Worm (Caenorhabditis elegans) whole organism, midembryonic: ENCODE measurements around the gene K06H6.5.

Experiments
- T22C8.4 ChIP-seq: fragments of 200-800 bp; sonication (Bioruptor generic); IDR thresholded peaks from 2 replicates; pipeline ENCODE4 v1.3.6; 2022; ENCODE audit warnings: missing genetic modification characterization, missing compliant biosample characterization
- cog-1 ChIP-seq: sonication (generic microtip); optimal IDR thresholded peaks from 2 replicates; lab custom pipeline; 2016; ENCODE audit warnings: missing genetic modification characterization, missing compliant biosample characterization
- flt-1 ChIP-seq: fragments of 200-800 bp; sonication (Bioruptor generic); IDR thresholded peaks from 2 replicates; pipeline ENCODE4 v1.3.6; 2022; ENCODE audit warnings: missing genetic modification characterization, missing compliant biosample characterization
- klf-2 ChIP-seq: fragments of 200-800 bp; sonication (Bioruptor generic); conservative IDR thresholded peaks from 2 replicates; pipeline ENCODE4 v1.3.6; 2022; ENCODE audit warnings: missing genetic modification reagents, missing genetic modification characterization, missing compliant biosample characterization
- med-1 ChIP-seq: sonication (generic microtip); optimal IDR thresholded peaks from 2 replicates; lab custom pipeline; 2017; ENCODE audit warnings: missing genetic modification characterization, mild to moderate bottlenecking, missing compliant biosample characterization, antibody characterized with exemption, missing genetic modification reagents; ENCODE audit not compliant: insufficient read depth
- ref-1 ChIP-seq: fragments of 200-800 bp; sonication (Bioruptor generic); conservative IDR thresholded peaks from 2 replicates; pipeline ENCODE4 v1.3.6; 2022; ENCODE audit warnings: missing genetic modification reagents, missing genetic modification characterization, missing compliant biosample characterization
- tab-1 ChIP-seq: fragments of 200-800 bp; sonication (Bioruptor generic); IDR thresholded peaks from 2 replicates; pipeline ENCODE4 v1.3.6; 2022; ENCODE audit warnings: missing genetic modification characterization, missing compliant biosample characterization
- ztf-23 ChIP-seq: fragments of 200-800 bp; sonication (Bioruptor generic); IDR thresholded peaks from 2 replicates; pipeline ENCODE4 v1.3.6; 2022; ENCODE audit warnings: missing genetic modification reagents, missing genetic modification characterization, missing compliant biosample characterization
- ztf-29 ChIP-seq: fragments of 200-800 bp; sonication (Bioruptor generic); IDR thresholded peaks from 2 replicates; pipeline ENCODE4 v1.3.6; 2022; ENCODE audit warnings: missing genetic modification reagents, missing genetic modification characterization, missing compliant biosample characterization

Gene K06H6.5

DNA sequence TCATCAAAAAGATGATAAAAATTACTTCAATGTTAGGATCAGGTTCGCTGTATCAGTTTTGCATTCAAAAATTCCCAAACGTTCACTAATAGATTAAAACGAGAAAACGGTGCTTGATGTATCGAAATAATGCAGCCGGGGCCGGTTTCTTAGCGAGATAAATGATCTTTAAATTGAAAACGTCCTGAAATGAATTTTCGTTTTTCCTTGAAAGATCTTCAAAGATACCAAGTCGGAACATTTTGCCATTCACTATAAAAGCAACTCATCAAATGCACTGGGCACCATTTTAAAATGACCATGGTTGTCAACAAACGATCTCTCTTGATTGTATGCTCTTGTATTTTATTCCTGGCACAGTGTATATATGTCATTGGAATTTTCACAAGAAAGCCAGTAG lies at the start of gene K06H6.5:
Gene K06H6.5, plus strand, starts transcription at position 301 of the 400 bp plus-strand sequence.
- TF ChIP-seq T22C8.4 (GFP tag; lab: Robert Waterston, UW): no peak
- TF ChIP-seq med-1 (GFP tag; lab: Kevin White, UChicago): no peak
- no peak for TF ChIP-seq klf-2 (GFP tag; lab: Robert Waterston, UW)
- TF ChIP-seq ztf-29: no peak
- TF ChIP-seq ref-1 (GFP tag; lab: Robert Waterston, UW): no peak
- TF ChIP-seq cog-1 (tag; lab: Kevin White, UChicago): no peak
- no peak for TF ChIP-seq flt-1 (GFP tag; lab: Robert Waterston, UW)
- no peak for TF ChIP-seq tab-1 (GFP tag; lab: Robert Waterston, UW)
- no peak for TF ChIP-seq ztf-23 (GFP tag; lab: Robert Waterston, UW)

DNA sequence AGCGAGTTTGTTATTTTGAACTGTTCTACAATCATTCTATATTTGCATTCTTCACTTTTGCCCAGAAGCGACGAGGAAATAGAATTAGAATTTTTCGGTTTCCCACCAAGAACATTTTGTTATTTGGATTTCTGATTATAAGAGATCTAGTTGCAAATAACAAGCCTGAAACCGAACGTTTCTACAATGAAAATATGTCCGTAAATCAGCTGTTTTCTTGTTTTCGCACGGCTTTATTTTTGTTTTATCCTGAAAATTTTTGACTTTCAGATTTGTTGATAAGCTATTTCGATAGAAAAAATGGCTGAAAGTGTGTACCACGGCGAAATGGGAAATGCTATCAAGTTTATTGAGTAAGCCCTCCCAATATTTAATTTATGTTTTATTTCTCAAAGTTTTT lies 48.6 kb upstream of the K06H6.5 start, which contains the start of gene srw-108:
Gene srw-108, plus strand, starts transcription at position 301 of the 400 bp plus-strand sequence.
- no peak for TF ChIP-seq ztf-29
- no peak for TF ChIP-seq cog-1 (tag; lab: Kevin White, UChicago)
- TF ChIP-seq ref-1 (GFP tag; lab: Robert Waterston, UW): no peak
- no peak for TF ChIP-seq med-1 (GFP tag; lab: Kevin White, UChicago)
- TF ChIP-seq klf-2 (GFP tag; lab: Robert Waterston, UW): no peak
- TF ChIP-seq ztf-23 (GFP tag; lab: Robert Waterston, UW): no peak
- TF ChIP-seq tab-1 (GFP tag; lab: Robert Waterston, UW): no peak
- TF ChIP-seq flt-1 (GFP tag; lab: Robert Waterston, UW): no peak
- TF ChIP-seq T22C8.4 (GFP tag; lab: Robert Waterston, UW): no peak

DNA sequence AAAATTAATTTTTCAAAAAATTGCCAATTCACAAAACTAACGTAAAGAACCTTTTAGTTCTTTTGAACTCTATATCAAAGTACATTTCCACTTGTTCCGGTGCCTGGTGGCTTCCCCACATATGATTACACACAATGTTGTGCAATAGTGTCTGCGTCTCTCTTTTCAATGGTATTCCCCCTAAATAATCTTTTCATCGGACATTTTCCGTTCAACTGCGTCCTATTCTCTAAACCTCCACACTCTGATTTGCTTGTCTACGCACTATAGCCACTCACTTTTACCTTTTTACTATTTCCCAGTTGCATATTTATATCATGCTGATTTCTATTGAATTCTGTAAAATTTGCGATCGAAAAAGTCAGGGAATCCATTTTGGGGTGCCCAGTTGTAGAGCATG lies 44.1 kb upstream of the K06H6.5 start, which contains the start of gene nhr-58:
Gene nhr-58, plus strand, starts transcription at position 214 of the 400 bp plus-strand sequence.
- TF ChIP-seq T22C8.4 (GFP tag; lab: Robert Waterston, UW) (no peak), ref-1 (GFP tag; lab: Robert Waterston, UW) (no peak), ztf-29 (0 out of 2 replicates have a peak, but pooled peaks have one; percentile 10), cog-1 (tag; lab: Kevin White, UChicago) (peak; percentile 47), ztf-23 (GFP tag; lab: Robert Waterston, UW) (no peak)

DNA sequence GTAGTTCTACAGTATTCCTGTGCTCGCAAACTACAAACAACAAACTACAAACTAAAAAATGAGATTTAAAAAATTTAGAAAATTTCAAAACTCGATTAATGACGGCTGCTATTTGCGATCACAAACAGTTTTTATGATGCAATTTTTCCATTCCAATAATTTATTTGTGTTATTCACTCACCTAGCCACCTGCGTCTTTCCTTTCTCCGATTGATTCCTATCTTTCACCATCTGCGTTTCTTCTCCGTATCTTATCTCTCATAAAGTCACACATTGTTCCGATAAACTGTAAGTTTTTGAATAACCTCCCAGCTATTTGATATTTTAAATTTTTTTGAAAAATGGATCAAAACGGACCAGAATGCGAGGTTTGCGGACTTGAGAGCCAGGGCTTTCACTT lies 42.0 kb upstream of the K06H6.5 start, which contains the start of gene nhr-132:
Gene nhr-132, plus strand, starts transcription at position 271 of the 400 bp plus-strand sequence.
- TF ChIP-seq ref-1 (GFP tag; lab: Robert Waterston, UW) (no peak), flt-1 (GFP tag; lab: Robert Waterston, UW) (no peak), klf-2 (GFP tag; lab: Robert Waterston, UW) (no peak), med-1 (GFP tag; lab: Kevin White, UChicago) (no peak), ztf-29 (no peak), ztf-23 (GFP tag; lab: Robert Waterston, UW) (no peak), T22C8.4 (GFP tag; lab: Robert Waterston, UW) (no peak), cog-1 (tag; lab: Kevin White, UChicago) (no peak), tab-1 (GFP tag; lab: Robert Waterston, UW) (no peak)

DNA sequence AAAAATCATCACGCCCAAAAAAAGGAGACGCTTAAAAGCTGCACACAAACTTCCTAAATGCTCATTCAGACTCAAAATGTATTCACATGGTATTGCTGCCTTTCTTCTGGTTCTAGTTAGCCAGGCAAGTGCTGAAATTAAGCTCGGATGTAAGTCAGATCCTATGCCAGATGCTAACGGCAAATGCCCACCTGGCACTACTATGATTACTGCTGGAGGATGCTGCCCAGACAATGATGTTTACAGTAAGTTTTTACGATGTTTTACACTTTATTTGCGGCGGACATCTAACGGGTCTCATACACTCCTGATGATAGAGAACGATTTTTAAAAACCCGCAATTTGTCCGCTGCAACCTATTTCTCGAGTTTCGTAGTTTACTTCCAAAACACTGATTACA lies 39.6 kb upstream of the K06H6.5 start, which contains the start of gene C14C6.5:
Gene C14C6.5, plus strand, starts transcription at position 58 of the 400 bp plus-strand sequence.
- TF ChIP-seq ztf-29: no peak
- no peak for TF ChIP-seq flt-1 (GFP tag; lab: Robert Waterston, UW)
- TF ChIP-seq med-1 (GFP tag; lab: Kevin White, UChicago): no peak
- TF ChIP-seq tab-1 (GFP tag; lab: Robert Waterston, UW): no peak
- TF ChIP-seq ztf-23 (GFP tag; lab: Robert Waterston, UW): no peak
- no peak for TF ChIP-seq ref-1 (GFP tag; lab: Robert Waterston, UW)
- no peak for TF ChIP-seq T22C8.4 (GFP tag; lab: Robert Waterston, UW)

DNA sequence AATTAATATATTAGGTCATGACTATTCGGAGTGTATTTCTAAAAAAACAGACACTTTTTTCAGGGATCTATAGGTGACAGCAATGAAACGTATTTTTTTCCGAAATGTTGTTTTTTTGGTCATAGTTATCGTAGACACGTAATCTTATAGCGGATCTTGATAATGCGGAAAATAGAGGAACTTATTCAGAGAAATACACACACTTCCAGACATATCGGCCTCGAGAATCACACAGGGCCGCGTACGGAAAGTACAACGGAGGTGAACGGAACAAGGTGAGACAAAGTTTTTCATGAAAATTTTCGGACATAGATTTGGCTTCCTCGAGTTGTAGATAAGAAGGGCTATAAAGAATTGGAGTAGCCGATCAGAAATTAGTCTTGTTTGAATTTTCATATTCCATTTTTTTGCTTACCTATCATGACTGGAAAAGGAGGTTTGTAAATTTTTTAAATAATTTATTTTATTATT lies 37.1 kb upstream of the K06H6.5 start, which contains the start of gene nhr-155:
Gene nhr-155, plus strand, starts transcription at position 421 of the 471 bp plus-strand sequence.
- TF ChIP-seq cog-1 (tag; lab: Kevin White, UChicago) (no peak), T22C8.4 (GFP tag; lab: Robert Waterston, UW) (no peak), flt-1 (GFP tag; lab: Robert Waterston, UW) (no peak)

DNA sequence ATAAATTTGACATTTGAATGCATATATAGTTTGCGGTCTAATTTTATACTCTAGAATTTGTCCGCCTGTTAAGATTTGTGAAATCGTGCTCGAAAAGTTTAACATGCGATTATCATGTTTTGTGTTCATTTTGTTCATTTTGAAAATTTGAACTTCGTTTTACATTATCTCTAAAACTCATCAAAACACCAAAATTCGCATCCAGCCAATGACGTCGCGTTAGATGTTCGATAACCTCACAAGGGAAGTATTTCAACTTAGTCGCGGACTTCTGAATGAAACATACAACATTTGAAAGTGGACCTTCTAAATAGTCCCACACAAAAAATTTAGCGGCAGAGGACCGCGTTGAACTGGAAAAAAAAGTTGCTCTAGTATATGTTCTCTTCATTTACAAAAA lies 34.7 kb upstream of the K06H6.5 start:
- TF ChIP-seq cog-1 (tag; lab: Kevin White, UChicago): no peak
- TF ChIP-seq ztf-23 (GFP tag; lab: Robert Waterston, UW): no peak
- TF ChIP-seq flt-1 (GFP tag; lab: Robert Waterston, UW): no peak
- TF ChIP-seq T22C8.4 (GFP tag; lab: Robert Waterston, UW): no peak
- no peak for TF ChIP-seq ztf-29
- TF ChIP-seq tab-1 (GFP tag; lab: Robert Waterston, UW): no peak
- TF ChIP-seq med-1 (GFP tag; lab: Kevin White, UChicago): no peak
- TF ChIP-seq ref-1 (GFP tag; lab: Robert Waterston, UW): no peak
- TF ChIP-seq klf-2 (GFP tag; lab: Robert Waterston, UW): no peak

DNA sequence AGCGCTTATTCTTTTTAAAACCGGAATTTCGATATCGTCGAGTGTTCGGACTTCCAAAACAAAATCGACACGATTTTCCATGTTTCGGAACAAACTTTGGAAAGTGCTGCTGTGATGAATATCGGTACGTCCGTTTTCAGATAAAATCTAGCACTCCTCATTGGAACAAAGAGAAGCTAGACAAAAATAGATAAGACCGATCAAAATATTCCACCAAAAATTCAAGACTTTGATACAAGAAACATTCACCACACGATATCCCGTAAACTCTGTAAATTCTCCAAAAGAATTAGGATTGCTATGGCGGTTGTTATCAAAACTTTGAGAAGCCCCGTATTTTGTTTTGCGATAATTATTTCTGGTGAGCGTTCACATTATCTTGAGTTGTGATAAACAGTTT lies 33.0 kb upstream of the K06H6.5 start, which contains the start of gene C14C6.3:
Gene C14C6.3, plus strand, starts transcription at position 301 of the 400 bp plus-strand sequence.
- TF ChIP-seq flt-1 (GFP tag; lab: Robert Waterston, UW): no peak
- no peak for TF ChIP-seq ztf-29

DNA sequence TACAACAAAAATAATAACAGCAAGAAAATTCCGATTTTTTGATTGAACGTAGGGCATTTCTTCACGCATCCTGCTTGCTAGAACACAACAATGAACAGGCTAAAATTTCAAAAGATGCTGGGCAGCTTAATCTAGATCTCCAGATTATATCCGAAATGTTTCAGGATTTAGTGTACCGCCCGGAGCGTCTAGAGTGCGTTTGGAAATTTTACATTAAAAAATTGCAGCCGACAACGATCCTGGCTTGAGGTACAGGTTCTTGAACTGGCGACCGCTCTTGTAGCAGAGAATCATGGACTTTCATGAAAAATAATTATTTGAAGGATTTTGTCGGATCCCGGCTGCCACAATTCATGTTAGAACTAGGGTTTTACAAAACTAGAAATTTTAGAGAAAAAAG lies 28.2 kb upstream of the K06H6.5 start, which contains the start of gene C14C6.6:
Gene C14C6.6, minus strand, starts transcription at position 101 of the 400 bp plus-strand sequence.
- TF ChIP-seq flt-1 (GFP tag; lab: Robert Waterston, UW): no peak
- TF ChIP-seq klf-2 (GFP tag; lab: Robert Waterston, UW): no peak
- TF ChIP-seq med-1 (GFP tag; lab: Kevin White, UChicago): no peak
- no peak for TF ChIP-seq ref-1 (GFP tag; lab: Robert Waterston, UW)
- no peak for TF ChIP-seq tab-1 (GFP tag; lab: Robert Waterston, UW)
- no peak for TF ChIP-seq cog-1 (tag; lab: Kevin White, UChicago)
- TF ChIP-seq ztf-29: no peak
